Fruit fly (Drosophila melanogaster): ENCODE data around the gene CG31697.

CG31697 gene

DNA sequence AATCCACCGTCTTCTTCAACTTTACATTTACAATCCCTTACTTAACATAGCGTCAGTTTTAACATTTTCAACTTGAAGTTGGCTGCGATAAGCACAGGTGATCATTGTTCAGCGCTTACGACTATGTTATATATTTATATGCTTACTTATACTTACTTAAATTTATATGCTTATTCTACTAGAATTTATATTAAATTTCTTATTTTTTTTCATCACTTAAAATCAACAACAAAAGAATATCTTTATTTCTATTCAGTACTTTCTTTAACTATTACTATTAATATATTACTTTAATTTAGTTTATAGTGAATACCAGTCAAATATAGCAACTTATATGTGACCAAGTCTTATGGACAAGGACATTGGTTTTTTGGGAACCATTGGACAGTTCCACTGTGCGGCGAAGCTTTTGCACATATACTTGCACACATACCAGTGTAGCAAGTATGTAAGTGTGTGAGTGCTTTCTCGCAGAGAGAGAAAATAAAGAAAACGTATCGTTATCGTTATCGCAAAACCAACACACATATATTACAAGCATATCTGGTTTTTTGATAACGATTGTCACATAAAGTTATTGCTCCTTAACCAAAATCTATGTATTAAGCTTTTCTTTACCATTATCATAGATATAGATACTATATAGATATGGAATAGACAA lies 18.0 kb upstream of the CG31697 start, which contains the start of gene Hasp (continued):
- no peak for TF ChIP-seq fd64A (GFP tag; optimal IDR thresholded peaks at IDR 0.05)
- TF ChIP-seq Sry-δ (GFP tag; optimal IDR thresholded peaks at IDR 0.05): no peak
- TF ChIP-seq CG7556 (GFP tag; optimal IDR thresholded peaks at IDR 0.05): peak; percentile 28
- TF ChIP-seq sr (GFP tag; IDR thresholded peaks at IDR 0.05): no peak
- TF ChIP-seq pum (GFP tag; optimal IDR thresholded peaks at IDR 0.05): no peak
- TF ChIP-seq CG14667 (GFP tag; IDR thresholded peaks at IDR 0.05): no peak
- TF ChIP-seq CG17361 (GFP tag; IDR thresholded peaks at IDR 0.05): peak; percentile 71; the same call in 2 of the 3 replicates
- TF ChIP-seq ranshi (GFP tag; IDR thresholded peaks at IDR 0.05): peak; percentile 33; the same call in 1 of the 2 replicates
- no peak for TF ChIP-seq CG5953 (GFP tag; IDR thresholded peaks at IDR 0.05)
- peak; percentile 84; the same call in 2 of the 3 replicates for TF ChIP-seq Opbp (GFP tag; IDR thresholded peaks at IDR 0.05; ENCODE audit: partially characterized antibody)
- TF ChIP-seq wor (GFP tag; IDR thresholded peaks at IDR 0.05): no peak
- peak; percentile 3; the same call in 1 of the 2 replicates for TF ChIP-seq CG1024 (GFP tag; IDR thresholded peaks at IDR 0.05)
- TF ChIP-seq bigmax (GFP tag; optimal IDR thresholded peaks at IDR 0.05): no peak
- no peak for TF ChIP-seq CG12769 (tag; optimal IDR thresholded peaks at IDR 0.05)
- no peak for TF ChIP-seq Camta (GFP tag; optimal IDR thresholded peaks at IDR 0.05)
- no peak for TF ChIP-seq shn (GFP tag; optimal IDR thresholded peaks at IDR 0.05)
- peak; percentile 17; the same call in 1 of the 2 replicates for TF ChIP-seq CG10366 (GFP tag; IDR thresholded peaks at IDR 0.05)
- peak; percentile 9 for TF ChIP-seq CG8924 (tag; optimal IDR thresholded peaks at IDR 0.05)
- TF ChIP-seq CG10462 (GFP tag; optimal IDR thresholded peaks at IDR 0.05): no peak
- TF ChIP-seq run (tag; optimal IDR thresholded peaks at IDR 0.05): no peak
- TF ChIP-seq lov (optimal IDR thresholded peaks at IDR 0.05): no peak
- TF ChIP-seq lov (GFP tag; IDR thresholded peaks at IDR 0.05): no peak
- no peak for TF ChIP-seq CG4730 (GFP tag; IDR thresholded peaks at IDR 0.05)
- peak; percentile 18 for TF ChIP-seq Hsf (GFP tag; optimal IDR thresholded peaks at IDR 0.05)
- TF ChIP-seq h (optimal IDR thresholded peaks at IDR 0.05): no peak
- no peak for TF ChIP-seq CG32772 (GFP tag; IDR thresholded peaks at IDR 0.05)
- TF ChIP-seq sqz (GFP tag; optimal IDR thresholded peaks at IDR 0.05): no peak
- peak; percentile 0 for TF ChIP-seq vfl (GFP tag; optimal IDR thresholded peaks at IDR 0.05)
- peak; percentile 56 for TF ChIP-seq CoRest (tag; optimal IDR thresholded peaks at IDR 0.05)
- peak; percentile 43 for TF ChIP-seq Hmr (GFP tag; optimal IDR thresholded peaks at IDR 0.05)
- no peak for TF ChIP-seq CG14965 (GFP tag; optimal IDR thresholded peaks at IDR 0.05; ENCODE audit: borderline replicate concordance)
- TF ChIP-seq HLH4C (GFP tag; IDR thresholded peaks at IDR 0.05; ENCODE audit: partially characterized antibody): peak; percentile 94
- no peak for TF ChIP-seq corto (GFP tag; optimal IDR thresholded peaks at IDR 0.05)
- TF ChIP-seq CG11504 (tag; optimal IDR thresholded peaks at IDR 0.05): peak; percentile 64
- TF ChIP-seq usp (GFP tag; optimal IDR thresholded peaks at IDR 0.05): no peak
- peak; percentile 41 for TF ChIP-seq oc (tag; optimal IDR thresholded peaks at IDR 0.05)
- TF ChIP-seq cas (GFP tag; IDR thresholded peaks at IDR 0.05): peak; percentile 47; the same call in 1 of the 2 replicates
- no peak for TF ChIP-seq CG7786 (GFP tag; optimal IDR thresholded peaks at IDR 0.05)
- TF ChIP-seq her (GFP tag; optimal IDR thresholded peaks at IDR 0.05): no peak
- peak; percentile 39; the same call in 1 of the 2 replicates for TF ChIP-seq MBD-R2 (GFP tag; IDR thresholded peaks at IDR 0.05)
- no peak for TF ChIP-seq sc (optimal IDR thresholded peaks at IDR 0.05)
- no peak for TF ChIP-seq sc (GFP tag; optimal IDR thresholded peaks at IDR 0.05)
- peak; percentile 47 for TF ChIP-seq Deaf1 (tag; optimal IDR thresholded peaks at IDR 0.05)
- peak; percentile 29 for TF ChIP-seq CG17385 (GFP tag; optimal IDR thresholded peaks at IDR 0.05)
- peak; percentile 28 for TF ChIP-seq Dip3 (GFP tag; optimal IDR thresholded peaks at IDR 0.05)
- TF ChIP-seq CG10209 (GFP tag; optimal IDR thresholded peaks at IDR 0.05): peak; percentile 26
- TF ChIP-seq D19A (tag; optimal IDR thresholded peaks at IDR 0.05): peak; percentile 72
- no peak for TF ChIP-seq Bteb2 (GFP tag; optimal IDR thresholded peaks at IDR 0.05)
- TF ChIP-seq CG14710 (tag; optimal IDR thresholded peaks at IDR 0.05): peak; percentile 46
- TF ChIP-seq CG12391 (tag; optimal IDR thresholded peaks at IDR 0.05): peak; percentile 68
- TF ChIP-seq HmgD (GFP tag; optimal IDR thresholded peaks at IDR 0.05): no peak

Measured in whole organism, embryonic.